Worm (Caenorhabditis elegans) whole organism, late embryonic: ENCODE measurements around the gene dmsr-6.

Experiments used
- C08G9.2 ChIP-seq: sonication (generic microtip); optimal IDR thresholded peaks from 2 replicates; lab custom pipeline; 2016; ENCODE audit warnings: mild to moderate bottlenecking, missing genetic modification characterization, moderate library complexity, missing compliant biosample characterization
- F13H6.1 ChIP-seq: sonication (generic microtip); optimal IDR thresholded peaks from 2 replicates; lab custom pipeline; 2016; ENCODE audit warnings: missing genetic modification characterization, missing compliant biosample characterization
- K09A11.1 ChIP-seq: sonication (generic microtip); optimal IDR thresholded peaks from 2 replicates; lab custom pipeline; 2017; ENCODE audit warnings: antibody characterized with exemption, mild to moderate bottlenecking, missing genetic modification characterization, missing compliant biosample characterization; ENCODE audit not compliant: insufficient read depth
- ahr-1 ChIP-seq: sonication (generic microtip); optimal IDR thresholded peaks from 2 replicates; lab custom pipeline; 2016; ENCODE audit warnings: missing genetic modification characterization, missing compliant biosample characterization
- ama-1 ChIP-seq: fragments of 150-350 bp; optimal IDR thresholded peaks from 2 replicates; lab custom pipeline; 2014
- ceh-14 ChIP-seq: sonication (generic microtip); optimal IDR thresholded peaks from 2 replicates; lab custom pipeline; 2016; ENCODE audit warnings: missing genotype, missing genetic modification characterization, missing compliant biosample characterization
- ceh-18 ChIP-seq: sonication (generic microtip); optimal IDR thresholded peaks from 2 replicates; lab custom pipeline; 2016; ENCODE audit warnings: missing genetic modification characterization, missing compliant biosample characterization
- ceh-2 ChIP-seq: sonication (generic microtip); optimal IDR thresholded peaks from 2 replicates; lab custom pipeline; 2016; ENCODE audit warnings: missing genotype, missing genetic modification characterization, missing compliant biosample characterization
- ceh-22 ChIP-seq: sonication (generic microtip); optimal IDR thresholded peaks from 2 replicates; lab custom pipeline; 2017; ENCODE audit warnings: missing biosample characterization, missing genetic modification characterization
- ceh-30 ChIP-seq: fragments of 150-350 bp; optimal IDR thresholded peaks from 2 replicates; lab custom pipeline; 2014; ENCODE audit warnings: missing biosample characterization, missing genetic modification characterization
- ceh-31 ChIP-seq: sonication (generic microtip); optimal IDR thresholded peaks from 2 replicates; lab custom pipeline; 2016; ENCODE audit warnings: missing genetic modification characterization, missing compliant biosample characterization
- ceh-34 ChIP-seq: sonication (generic microtip); optimal IDR thresholded peaks from 2 replicates; lab custom pipeline; 2016; ENCODE audit warnings: mild to moderate bottlenecking, missing genetic modification characterization, missing compliant biosample characterization
- ceh-45 ChIP-seq: fragments of 200-800 bp; sonication (Bioruptor generic); IDR thresholded peaks from 2 replicates; pipeline ENCODE4 v1.3.6; 2022; ENCODE audit warnings: missing genetic modification reagents, missing genetic modification characterization, missing compliant biosample characterization
- che-1 ChIP-seq: sonication (generic microtip); optimal IDR thresholded peaks from 2 replicates; lab custom pipeline; 2016; ENCODE audit warnings: mild to moderate bottlenecking, missing genetic modification characterization, missing compliant biosample characterization
- dve-1 ChIP-seq: sonication (generic microtip); optimal IDR thresholded peaks from 2 replicates; lab custom pipeline; 2017; ENCODE audit warnings: antibody characterized with exemption, mild to moderate bottlenecking, missing genetic modification characterization, missing compliant biosample characterization
- elt-2 ChIP-seq: sonication (generic microtip); optimal IDR thresholded peaks from 2 replicates; lab custom pipeline; 2016; ENCODE audit warnings: missing genetic modification reagents, missing genetic modification characterization, missing compliant biosample characterization
- ets-4 ChIP-seq: sonication (generic microtip); optimal IDR thresholded peaks from 2 replicates; lab custom pipeline; 2016; ENCODE audit warnings: missing genetic modification characterization, missing compliant biosample characterization
- fax-1 ChIP-seq: sonication (generic microtip); optimal IDR thresholded peaks from 2 replicates; lab custom pipeline; 2016; ENCODE audit warnings: missing genotype, missing genetic modification characterization, missing compliant biosample characterization
- hlh-30 ChIP-seq: sonication (generic microtip); optimal IDR thresholded peaks from 2 replicates; lab custom pipeline; 2017; ENCODE audit warnings: antibody characterized with exemption, missing genetic modification characterization, missing compliant biosample characterization; ENCODE audit not compliant: insufficient read depth
- hlh-6 ChIP-seq: sonication (generic microtip); optimal IDR thresholded peaks from 2 replicates; lab custom pipeline; 2016; ENCODE audit warnings: missing genotype, missing genetic modification characterization, missing compliant biosample characterization
- hlh-8 ChIP-seq: sonication (generic microtip); optimal IDR thresholded peaks from 2 replicates; lab custom pipeline; 2016; ENCODE audit warnings: missing genotype, missing genetic modification characterization, missing compliant biosample characterization
- lim-6 ChIP-seq: sonication (generic microtip); optimal IDR thresholded peaks from 2 replicates; lab custom pipeline; 2016; ENCODE audit warnings: missing genetic modification characterization, missing compliant biosample characterization
- lin-11 ChIP-seq: fragments of 200-800 bp; sonication (Bioruptor generic); optimal IDR thresholded peaks from 2 replicates; lab custom pipeline; 2018; ENCODE audit warnings: mild to moderate bottlenecking, missing genetic modification characterization, missing compliant biosample characterization
- mec-3 ChIP-seq: sonication (generic microtip); optimal IDR thresholded peaks from 2 replicates; lab custom pipeline; 2016; ENCODE audit warnings: borderline replicate concordance, missing genetic modification characterization, missing compliant biosample characterization
- nfya-1 ChIP-seq: sonication (generic microtip); optimal IDR thresholded peaks from 2 replicates; lab custom pipeline; 2017; ENCODE audit warnings: missing genetic modification characterization, mild to moderate bottlenecking, missing compliant biosample characterization, antibody characterized with exemption, moderate library complexity
- nhr-11 ChIP-seq: fragments of 150-350 bp; optimal IDR thresholded peaks from 2 replicates; lab custom pipeline; 2014; ENCODE audit warnings: missing biosample characterization, missing genetic modification characterization
- nhr-232 ChIP-seq: sonication (generic microtip); optimal IDR thresholded peaks from 2 replicates; lab custom pipeline; 2016; ENCODE audit warnings: missing genetic modification characterization, missing compliant biosample characterization
- odd-2 ChIP-seq: sonication (generic microtip); optimal IDR thresholded peaks from 2 replicates; lab custom pipeline; 2017; ENCODE audit warnings: antibody characterized with exemption, mild to moderate bottlenecking, missing genetic modification characterization, missing compliant biosample characterization
- pag-3 ChIP-seq: sonication (generic microtip); optimal IDR thresholded peaks from 2 replicates; lab custom pipeline; 2016; ENCODE audit warnings: missing compliant biosample characterization, missing genetic modification characterization, borderline replicate concordance
- pax-1 ChIP-seq: fragments of 150-350 bp; optimal IDR thresholded peaks from 2 replicates; lab custom pipeline; 2014; ENCODE audit warnings: missing biosample characterization, missing genetic modification characterization
- pha-2 ChIP-seq: sonication (generic microtip); optimal IDR thresholded peaks from 2 replicates; lab custom pipeline; 2017; ENCODE audit warnings: mild to moderate bottlenecking, missing genetic modification characterization, missing compliant biosample characterization
- pha-4 ChIP-seq: fragments of 150-350 bp; optimal IDR thresholded peaks from 2 replicates; lab custom pipeline; 2018; ENCODE audit warnings: missing biosample characterization, missing genetic modification reagents, missing genetic modification characterization
- pqm-1 ChIP-seq: sonication (generic microtip); optimal IDR thresholded peaks from 2 replicates; lab custom pipeline; 2016; ENCODE audit warnings: missing genetic modification characterization, missing compliant biosample characterization
- ref-2 ChIP-seq: sonication (generic microtip); optimal IDR thresholded peaks from 2 replicates; lab custom pipeline; 2016; ENCODE audit warnings: missing genetic modification characterization, missing compliant biosample characterization
- rnt-1 ChIP-seq: sonication (generic microtip); optimal IDR thresholded peaks from 2 replicates; lab custom pipeline; 2016; ENCODE audit warnings: missing genetic modification characterization, missing compliant biosample characterization
- sdc-2 ChIP-seq: sonication (generic microtip); optimal IDR thresholded peaks from 2 replicates; lab custom pipeline; 2016; ENCODE audit warnings: missing genotype, missing genetic modification characterization, missing compliant biosample characterization
- sox-2 ChIP-seq: fragments of 200-800 bp; sonication (Bioruptor generic); IDR thresholded peaks from 2 replicates; pipeline ENCODE4 v1.3.6; 2022; ENCODE audit warnings: missing genetic modification reagents, missing genetic modification characterization, missing compliant biosample characterization
- sox-4 ChIP-seq: sonication (generic microtip); optimal IDR thresholded peaks from 2 replicates; lab custom pipeline; 2017; ENCODE audit warnings: mild to moderate bottlenecking, missing genetic modification characterization, inconsistent platforms, missing compliant biosample characterization
- syd-9 ChIP-seq: sonication (generic microtip); optimal IDR thresholded peaks from 2 replicates; lab custom pipeline; 2016; ENCODE audit warnings: mild to moderate bottlenecking, missing genetic modification characterization, moderate library complexity, missing compliant biosample characterization
- tbx-2 ChIP-seq: sonication (generic microtip); optimal IDR thresholded peaks from 2 replicates; lab custom pipeline; 2016; ENCODE audit warnings: missing genetic modification characterization, missing compliant biosample characterization
- ttx-3 ChIP-seq: sonication (generic microtip); optimal IDR thresholded peaks from 2 replicates; lab custom pipeline; 2016; ENCODE audit warnings: missing genetic modification reagents, missing genetic modification characterization, missing compliant biosample characterization
- unc-42 ChIP-seq: sonication (generic microtip); optimal IDR thresholded peaks from 2 replicates; lab custom pipeline; 2016; ENCODE audit warnings: missing genotype, missing genetic modification characterization, missing compliant biosample characterization
- unc-55 ChIP-seq: sonication (generic microtip); optimal IDR thresholded peaks from 2 replicates; lab custom pipeline; 2017; ENCODE audit warnings: missing biosample characterization, missing genetic modification reagents, missing genetic modification characterization
- unc-86 ChIP-seq: sonication (generic microtip); optimal IDR thresholded peaks from 2 replicates; lab custom pipeline; 2016; ENCODE audit warnings: missing genetic modification characterization, missing compliant biosample characterization

Gene dmsr-6

DNA sequence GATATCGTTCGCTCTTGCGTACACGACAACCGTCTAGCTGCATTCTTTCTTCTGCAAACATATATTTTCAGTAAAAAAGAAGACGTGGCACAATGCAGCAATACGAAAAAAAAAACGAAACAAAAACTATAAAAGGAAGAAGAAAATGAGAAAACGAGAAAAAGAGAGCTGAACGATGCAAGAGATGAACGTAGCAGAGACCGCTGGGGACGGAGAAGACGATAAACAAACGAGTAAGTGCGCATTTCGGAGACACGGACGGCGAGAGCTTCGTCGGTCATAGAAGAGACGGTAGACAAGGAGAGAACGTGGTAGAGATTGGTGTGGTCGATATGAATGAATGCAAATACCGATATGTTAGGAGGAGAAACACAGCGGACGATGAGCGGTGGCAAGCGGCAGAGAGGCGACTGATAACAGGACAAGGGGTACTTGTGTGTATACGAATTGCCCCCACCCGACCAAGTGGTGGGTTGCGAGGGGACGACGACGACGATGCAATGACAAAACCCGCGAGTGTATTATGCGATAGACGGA lies 17.4 kb upstream of the dmsr-6 start, which contains the start of gene K04B12.2:
Gene K04B12.2 (minus strand): TSS at position 51 of the 537 bp plus-strand sequence.
- TF ChIP-seq pha-2 (peak; percentile 66), hlh-30 (tag; lab: Kevin White, UChicago) (no peak), ceh-30 (tag; lab: Kevin White, UChicago) (peak; percentile 52), hlh-6 (tag; lab: Kevin White, UChicago) (peak; percentile 73), mec-3 (no peak), nfya-1 (tag; lab: Kevin White, UChicago) (peak; percentile 90), pqm-1 (tag; lab: Kevin White, UChicago) (peak; percentile 41), ceh-2 (tag; lab: Kevin White, UChicago) (no peak), odd-2 (tag; lab: Kevin White, UChicago) (no peak), ceh-14 (peak; percentile 23), ceh-34 (peak; percentile 65), rnt-1 (peak; percentile 25), ceh-18 (tag; lab: Kevin White, UChicago) (peak; percentile 47), ref-2 (peak; percentile 43), ets-4 (tag; lab: Kevin White, UChicago) (peak; percentile 37), ceh-22 (tag; lab: Kevin White, UChicago) (peak; percentile 62), ceh-31 (peak; percentile 55), unc-55 (GFP tag; lab: Kevin White, UChicago) (peak; percentile 80), tbx-2 (tag; lab: Kevin White, UChicago) (peak; percentile 64), F13H6.1 (tag; lab: Kevin White, UChicago) (no peak), C08G9.2 (tag; lab: Kevin White, UChicago) (peak; percentile 29), sdc-2 (tag; lab: Kevin White, UChicago) (peak; percentile 15), dve-1 (tag; lab: Kevin White, UChicago) (peak; percentile 7), fax-1 (tag; lab: Kevin White, UChicago) (no peak), elt-2 (tag; lab: Kevin White, UChicago) (peak; percentile 75), lim-6 (tag; lab: Kevin White, UChicago) (peak; percentile 36)
- TF ChIP-seq, all 69 proteins: peak for 20

DNA sequence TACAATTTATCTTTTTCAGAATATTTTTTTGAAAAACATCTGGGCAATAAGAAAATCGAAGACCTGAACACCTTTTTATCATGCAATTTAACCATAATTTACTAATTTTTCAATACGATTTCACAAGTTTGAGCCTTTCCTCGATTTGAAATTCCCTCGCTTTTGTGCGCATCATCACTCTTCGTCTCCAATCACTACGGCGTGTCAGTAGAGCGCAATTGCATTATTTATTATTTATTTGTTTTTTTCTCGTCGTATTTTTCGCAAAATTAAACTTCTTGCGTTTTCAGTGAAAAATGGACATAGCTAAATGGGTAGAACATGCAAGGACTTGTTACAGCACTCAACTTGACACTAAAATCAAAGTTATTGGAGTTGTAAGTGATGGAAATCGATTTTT lies 14.3 kb upstream of the dmsr-6 start, which contains the start of gene smg-8:
Gene smg-8 (plus strand): TSS at position 266 of the 400 bp plus-strand sequence.
- no peak for TF ChIP-seq ama-1
- TF ChIP-seq syd-9, result no peak
- no peak for TF ChIP-seq nhr-11 (tag; lab: Kevin White, UChicago)
- TF ChIP-seq che-1 (tag; lab: Kevin White, UChicago), result no peak
- TF ChIP-seq pax-1 (tag; lab: Kevin White, UChicago), result peak; percentile 30
- TF ChIP-seq ahr-1 (tag; lab: Kevin White, UChicago), result no peak
- no peak for TF ChIP-seq odd-2 (tag; lab: Kevin White, UChicago)
- peak; percentile 66 for TF ChIP-seq unc-42 (tag; lab: Kevin White, UChicago)
- TF ChIP-seq C08G9.2 (tag; lab: Kevin White, UChicago), result no peak
- no peak for TF ChIP-seq pha-4 (tag; lab: Kevin White, UChicago)
- no peak for TF ChIP-seq hlh-8 (tag; lab: Kevin White, UChicago)
- TF ChIP-seq K09A11.1 (tag; lab: Kevin White, UChicago), result no peak
- no peak for TF ChIP-seq elt-2 (tag; lab: Kevin White, UChicago)
- peak; percentile 44 for TF ChIP-seq ceh-31
- no peak for TF ChIP-seq pha-2
- no peak for TF ChIP-seq ceh-30 (tag; lab: Kevin White, UChicago)
- TF ChIP-seq unc-86 (tag; lab: Kevin White, UChicago), result no peak
- TF ChIP-seq ceh-34, result peak; percentile 15
- TF ChIP-seq rnt-1, result no peak
- peak; percentile 80 for TF ChIP-seq nfya-1 (tag; lab: Kevin White, UChicago)
- TF ChIP-seq dve-1 (tag; lab: Kevin White, UChicago), result peak; percentile 59
- peak; percentile 27 for TF ChIP-seq tbx-2 (tag; lab: Kevin White, UChicago)
- no peak for TF ChIP-seq sox-2 (GFP tag; lab: Robert Waterston, UW)
- TF ChIP-seq nhr-232 (tag; lab: Kevin White, UChicago), result no peak
- TF ChIP-seq ceh-45 (GFP tag; lab: Robert Waterston, UW), result no peak
- TF ChIP-seq ceh-14, result no peak
- no peak for TF ChIP-seq ttx-3 (tag; lab: Kevin White, UChicago)
- TF ChIP-seq sox-4 (tag; lab: Kevin White, UChicago), result no peak
- TF ChIP-seq lin-11 (tag; lab: Kevin White, UChicago), result no peak
- TF ChIP-seq pag-3, result no peak
- TF ChIP-seq ceh-22 (tag; lab: Kevin White, UChicago), result no peak
- TF ChIP-seq hlh-6 (tag; lab: Kevin White, UChicago), result no peak
- no peak for TF ChIP-seq lim-6 (tag; lab: Kevin White, UChicago)
- peak; percentile 77 for TF ChIP-seq unc-55 (GFP tag; lab: Kevin White, UChicago)
